Fruit fly (Drosophila melanogaster) whole organism, embryonic: Measurements from ENCODE around the gene CG33702.

ENCODE experiments used
- Asciz ChIP-seq: fragments of 200-800 bp; sonication (Bioruptor generic); optimal IDR thresholded peaks from 2 replicates; lab custom pipeline; 2017; ENCODE audit warnings: missing biosample characterization, mild to moderate bottlenecking, missing genetic modification characterization, missing genetic modification reagents
- Atf3 ChIP-seq: fragments of 200-800 bp; sonication (Bioruptor generic); optimal IDR thresholded peaks from 3 replicates; lab custom pipeline; 2016; ENCODE audit warnings: missing biosample characterization, missing genetic modification characterization
- BtbVII ChIP-seq: fragments of 200-800 bp; sonication (Bioruptor generic); optimal IDR thresholded peaks from 3 replicates; lab custom pipeline; 2017; ENCODE audit warnings: missing biosample characterization, mild to moderate bottlenecking, missing genetic modification characterization
- CG10321 ChIP-seq: fragments of 200-800 bp; sonication (Bioruptor generic); IDR thresholded peaks from 2 replicates; pipeline ENCODE4 v1.3.6; 2022; ENCODE audit warnings: missing biosample characterization, missing genetic modification characterization
- CG10431 ChIP-seq: fragments of 200-800 bp; sonication (Bioruptor generic); optimal IDR thresholded peaks from 3 replicates; lab custom pipeline; 2018; ENCODE audit warnings: missing biosample characterization, mild to moderate bottlenecking, missing genetic modification characterization
- CG1603 ChIP-seq: fragments of 200-800 bp; sonication (Bioruptor generic); optimal IDR thresholded peaks from 2 replicates; lab custom pipeline; 2019; ENCODE audit warnings: missing biosample characterization, mild to moderate bottlenecking, missing genetic modification characterization, moderate library complexity
- CG17186 ChIP-seq: fragments of 200-800 bp; sonication (Bioruptor generic); optimal IDR thresholded peaks from 3 replicates; lab custom pipeline; 2017; ENCODE audit warnings: missing biosample characterization, missing genetic modification reagents, missing genetic modification characterization
- CG17328 ChIP-seq: fragments of 200-800 bp; sonication (Bioruptor generic); IDR thresholded peaks from 2 replicates; pipeline ENCODE4 v1.3.6; 2022; ENCODE audit warnings: missing biosample characterization, missing genetic modification characterization
- CG17359 ChIP-seq: fragments of 200-800 bp; sonication (Bioruptor generic); optimal IDR thresholded peaks from 3 replicates; lab custom pipeline; 2018; ENCODE audit warnings: missing biosample characterization, mild to moderate bottlenecking, missing genetic modification characterization, moderate library complexity
- CG33213 ChIP-seq: fragments of 200-800 bp; sonication (Bioruptor generic); optimal IDR thresholded peaks from 3 replicates; lab custom pipeline; 2016; ENCODE audit warnings: missing biosample characterization, missing genetic modification characterization
- CG34224 ChIP-seq: fragments of 200-800 bp; sonication (Bioruptor generic); IDR thresholded peaks from 3 replicates; pipeline ENCODE4 v1.3.6; 2022; ENCODE audit warnings: missing biosample characterization, missing genetic modification characterization; ENCODE audit not compliant: partially characterized antibody
- CG4282 ChIP-seq: fragments of 200-800 bp; sonication (Bioruptor generic); optimal IDR thresholded peaks from 2 replicates; lab custom pipeline; 2016; ENCODE audit warnings: missing biosample characterization, missing genetic modification characterization
- CG4424 ChIP-seq: fragments of 200-800 bp; sonication (Bioruptor generic); optimal IDR thresholded peaks from 3 replicates; lab custom pipeline; 2016; ENCODE audit warnings: missing biosample characterization, missing genetic modification characterization
- CG6272 ChIP-seq: fragments of 200-800 bp; sonication (Bioruptor generic); IDR thresholded peaks from 2 replicates; pipeline ENCODE4 v1.3.6; 2022; ENCODE audit warnings: missing biosample characterization, missing genetic modification characterization
- CG6683 ChIP-seq: fragments of 200-800 bp; sonication (Bioruptor generic); optimal IDR thresholded peaks from 2 replicates; lab custom pipeline; 2017; ENCODE audit warnings: missing biosample characterization, mild to moderate bottlenecking, missing genetic modification characterization, missing genetic modification reagents
- CG6765 ChIP-seq: fragments of 200-800 bp; sonication (Bioruptor generic); optimal IDR thresholded peaks from 3 replicates; lab custom pipeline; 2017; ENCODE audit warnings: missing biosample characterization, mild to moderate bottlenecking, missing genetic modification characterization
- CG6791 ChIP-seq: fragments of 200-800 bp; sonication (Bioruptor generic); IDR thresholded peaks from 3 replicates; pipeline ENCODE4 v1.3.6; 2022; ENCODE audit warnings: missing biosample characterization, missing genetic modification characterization; ENCODE audit not compliant: partially characterized antibody
- CG8388 ChIP-seq: fragments of 200-800 bp; sonication (Bioruptor generic); optimal IDR thresholded peaks from 2 replicates; lab custom pipeline; 2019; ENCODE audit warnings: missing biosample characterization, mild to moderate bottlenecking, missing genetic modification characterization, moderate library complexity
- Dfd ChIP-seq, 2 experiments: fragments of >200 bp; optimal IDR thresholded peaks; 2 replicates each; lab custom pipeline; 2017; ENCODE audit warnings: missing biosample characterization in 2 of 2, missing genetic modification characterization in 2 of 2
- ERR ChIP-seq: fragments of 200-800 bp; sonication (Bioruptor generic); optimal IDR thresholded peaks from 2 replicates; lab custom pipeline; 2016; ENCODE audit warnings: missing biosample characterization, missing genetic modification characterization
- Elba2 ChIP-seq: fragments of 200-800 bp; sonication (Bioruptor generic); optimal IDR thresholded peaks from 3 replicates; lab custom pipeline; 2016; ENCODE audit warnings: missing biosample characterization, missing genetic modification characterization
- HLH4C ChIP-seq: fragments of 200-800 bp; sonication (Bioruptor generic); IDR thresholded peaks from 3 replicates; pipeline ENCODE4 v1.3.6; 2022; ENCODE audit warnings: missing biosample characterization, missing genetic modification characterization; ENCODE audit not compliant: partially characterized antibody
- HLHmδ ChIP-seq: fragments of 200-800 bp; sonication (Bioruptor generic); optimal IDR thresholded peaks from 2 replicates; lab custom pipeline; 2018; ENCODE audit warnings: missing biosample characterization, mild to moderate bottlenecking, missing genetic modification characterization, moderate library complexity
- Hey ChIP-seq: fragments of 200-800 bp; sonication (Bioruptor generic); optimal IDR thresholded peaks from 3 replicates; lab custom pipeline; 2018; ENCODE audit warnings: missing biosample characterization, mild to moderate bottlenecking, missing genetic modification characterization
- HmgD ChIP-seq: fragments of 200-800 bp; sonication (Bioruptor generic); optimal IDR thresholded peaks from 3 replicates; lab custom pipeline; 2016; ENCODE audit warnings: missing biosample characterization, missing genetic modification characterization
- Hmr ChIP-seq: fragments of 200-800 bp; sonication (Bioruptor generic); optimal IDR thresholded peaks from 3 replicates; lab custom pipeline; 2017; ENCODE audit warnings: mild to moderate bottlenecking, missing biosample characterization, missing genetic modification reagents, missing genetic modification characterization
- Lhr ChIP-seq: fragments of 200-800 bp; sonication (Bioruptor generic); optimal IDR thresholded peaks from 3 replicates; lab custom pipeline; 2017; ENCODE audit warnings: mild to moderate bottlenecking, missing biosample characterization, missing genetic modification reagents, missing genetic modification characterization
- MTF-1 ChIP-seq: fragments of 200-800 bp; sonication (Bioruptor generic); optimal IDR thresholded peaks from 2 replicates; lab custom pipeline; 2018; ENCODE audit warnings: missing biosample characterization, mild to moderate bottlenecking, missing genetic modification characterization, borderline replicate concordance
- Oli ChIP-seq: fragments of 200-800 bp; sonication (Bioruptor generic); optimal IDR thresholded peaks from 2 replicates; lab custom pipeline; 2018; ENCODE audit warnings: missing biosample characterization, mild to moderate bottlenecking, missing genetic modification characterization, moderate library complexity
- Opbp ChIP-seq: fragments of 200-800 bp; sonication (Bioruptor generic); IDR thresholded peaks from 3 replicates; pipeline ENCODE4 v1.3.6; 2022; ENCODE audit warnings: missing biosample characterization, missing genetic modification characterization; ENCODE audit not compliant: partially characterized antibody
- Ravus ChIP-seq: fragments of 200-800 bp; sonication (Bioruptor generic); IDR thresholded peaks from 2 replicates; pipeline ENCODE4 v1.3.6; 2022; ENCODE audit warnings: missing biosample characterization, missing genetic modification characterization
- Scr ChIP-seq: fragments of 200-800 bp; sonication (Bioruptor generic); IDR thresholded peaks from 2 replicates; pipeline ENCODE4 v1.3.6; 2022; ENCODE audit warnings: missing biosample characterization, missing genetic modification characterization; ENCODE audit not compliant: partially characterized antibody
- Sry-β ChIP-seq: fragments of 200-800 bp; sonication (Bioruptor generic); optimal IDR thresholded peaks from 2 replicates; lab custom pipeline; 2018; ENCODE audit warnings: missing biosample characterization, mild to moderate bottlenecking, missing genetic modification characterization, moderate library complexity
- abd-A ChIP-seq: fragments of 200-800 bp; sonication (Bioruptor generic); optimal IDR thresholded peaks from 3 replicates; lab custom pipeline; 2019; ENCODE audit warnings: missing biosample characterization, mild to moderate bottlenecking, missing genetic modification characterization, moderate library complexity
- ap ChIP-seq: fragments of 200-800 bp; sonication (Bioruptor generic); IDR thresholded peaks from 2 replicates; pipeline ENCODE4 v1.3.6; 2022; ENCODE audit warnings: missing biosample characterization, missing genetic modification characterization
- bowl ChIP-seq: fragments of 200-800 bp; sonication (Bioruptor generic); IDR thresholded peaks from 2 replicates; pipeline ENCODE4 v1.3.6; 2022; ENCODE audit warnings: missing biosample characterization, missing genetic modification characterization
- chif ChIP-seq, 2 experiments: fragments of 200-800 bp; sonication (Bioruptor generic); optimal IDR thresholded peaks; 3 replicates each; lab custom pipeline; 2016; ENCODE audit warnings: missing biosample characterization in 2 of 2, missing genetic modification characterization in 2 of 2
- da ChIP-seq: fragments of 200-800 bp; sonication (Bioruptor generic); optimal IDR thresholded peaks from 2 replicates; lab custom pipeline; 2016; ENCODE audit warnings: missing biosample characterization, missing genetic modification characterization
- dysf ChIP-seq: fragments of 200-800 bp; sonication (Bioruptor generic); IDR thresholded peaks from 3 replicates; pipeline ENCODE4 v1.3.6; 2022; ENCODE audit warnings: missing biosample characterization, missing genetic modification characterization
- eve ChIP-seq, 2 experiments: fragments of >200 bp; optimal IDR thresholded peaks; 2 replicates each; lab custom pipeline; 2017; ENCODE audit warnings: missing biosample characterization in 2 of 2, missing genetic modification characterization in 2 of 2
- gro ChIP-seq: fragments of 200-800 bp; sonication (Bioruptor generic); optimal IDR thresholded peaks from 2 replicates; lab custom pipeline; 2016; ENCODE audit warnings: missing biosample characterization, missing genetic modification characterization
- jigr1 ChIP-seq: fragments of 200-800 bp; sonication (Bioruptor generic); IDR thresholded peaks from 3 replicates; pipeline ENCODE4 v1.3.6; 2022; ENCODE audit warnings: missing biosample characterization, missing genetic modification characterization
- kni ChIP-seq: fragments of 200-800 bp; sonication (Bioruptor generic); optimal IDR thresholded peaks from 3 replicates; lab custom pipeline; 2017; ENCODE audit warnings: mild to moderate bottlenecking, missing biosample characterization, missing genetic modification reagents, missing genetic modification characterization
- lmd ChIP-seq: fragments of 200-800 bp; sonication (Bioruptor generic); IDR thresholded peaks from 2 replicates; pipeline ENCODE4 v1.3.6; 2022; ENCODE audit warnings: missing biosample characterization, missing genetic modification characterization
- pho ChIP-seq: fragments of 200-800 bp; sonication (Bioruptor generic); optimal IDR thresholded peaks from 2 replicates; lab custom pipeline; 2016; ENCODE audit warnings: missing biosample characterization, missing genetic modification characterization
- slp2 ChIP-seq: fragments of 200-800 bp; sonication (Bioruptor generic); optimal IDR thresholded peaks from 2 replicates; lab custom pipeline; 2016; ENCODE audit warnings: missing biosample characterization, missing genetic modification characterization
- ssp ChIP-seq: fragments of 200-800 bp; sonication (Bioruptor generic); IDR thresholded peaks from 2 replicates; pipeline ENCODE4 v1.3.6; 2022; ENCODE audit warnings: missing biosample characterization, missing genetic modification characterization
- ttk ChIP-seq: fragments of 200-800 bp; sonication (Bioruptor generic); IDR thresholded peaks from 2 replicates; pipeline ENCODE4 v2.1.2; 2022; ENCODE audit warnings: missing biosample characterization, missing genetic modification characterization
- twi ChIP-seq: fragments of 200-800 bp; optimal IDR thresholded peaks from 2 replicates; lab custom pipeline; 2019; ENCODE audit warnings: missing biosample characterization, mild to moderate bottlenecking, missing genetic modification characterization, moderate library complexity
- yki ChIP-seq: fragments of >200 bp; optimal IDR thresholded peaks from 3 replicates; lab custom pipeline; 2018

CG33702 gene

DNA sequence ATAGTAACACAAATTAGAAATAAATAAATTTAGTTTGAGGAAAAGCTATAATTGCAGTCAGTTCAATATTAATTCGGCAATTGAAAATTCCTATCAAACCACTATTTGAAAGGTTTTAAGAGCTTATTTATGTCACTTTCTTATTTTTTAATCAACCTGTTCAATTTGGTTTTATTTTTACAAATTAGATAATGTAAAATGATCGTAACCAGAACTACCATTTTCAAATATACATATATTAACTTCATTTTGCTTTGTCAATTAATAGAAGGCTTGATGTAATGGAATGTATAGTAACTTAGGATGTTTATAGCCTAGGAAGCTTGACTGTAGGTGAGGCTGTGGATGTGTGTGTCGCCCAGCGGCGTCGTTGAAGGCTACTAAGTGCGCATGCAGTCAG lies 46.6 kb downstream of the CG33702 start (continued):
- TF ChIP-seq dysf = no peak
- no peak for TF ChIP-seq eve (GFP tag; optimal IDR thresholded peaks at IDR 0.05; lab: Kevin White, UChicago)
- TF ChIP-seq Oli = peak; percentile 48
- TF ChIP-seq CG4282 (GFP tag; lab: Kevin White, UChicago) = no peak
- TF ChIP-seq Opbp (GFP tag; lab: Robert Waterston, UW) = no peak
- no peak for TF ChIP-seq jigr1 (GFP tag; lab: Robert Waterston, UW)
- no peak for TF ChIP-seq ssp (GFP tag; lab: Robert Waterston, UW)
- TF ChIP-seq CG17328 (GFP tag; lab: Robert Waterston, UW) = no peak
- TF ChIP-seq bowl (GFP tag; lab: Robert Waterston, UW) = no peak
- no peak for TF ChIP-seq Scr (GFP tag; lab: Robert Waterston, UW)
- no peak for TF ChIP-seq CG10321 (GFP tag; lab: Robert Waterston, UW)
- no peak for TF ChIP-seq kni (GFP tag; lab: Kevin White, UChicago)
- no peak for TF ChIP-seq ap (GFP tag; lab: Robert Waterston, UW)
- TF ChIP-seq slp2 (GFP tag; lab: Kevin White, UChicago) = no peak
- TF ChIP-seq gro (GFP tag; lab: Kevin White, UChicago) = no peak
- TF ChIP-seq Asciz (GFP tag; lab: Kevin White, UChicago) = peak; percentile 7
- no peak for TF ChIP-seq CG1603
- TF ChIP-seq CG17359 (tag; lab: Kevin White, UChicago) = peak; percentile 4
- no peak for TF ChIP-seq ERR (GFP tag; lab: Kevin White, UChicago)
- no peak for TF ChIP-seq twi (tag; lab: Kevin White, UChicago)
- peak; percentile 29 for TF ChIP-seq CG6765 (GFP tag; lab: Kevin White, UChicago)
- no peak for TF ChIP-seq Dfd (GFP tag; optimal IDR thresholded peaks at IDR 0.05; lab: Kevin White, UChicago)
- no peak for TF ChIP-seq Elba2 (GFP tag; lab: Kevin White, UChicago)
- TF ChIP-seq abd-A = no peak
- TF ChIP-seq Sry-β (GFP tag; lab: Kevin White, UChicago) = no peak
- TF ChIP-seq lmd (GFP tag; lab: Robert Waterston, UW) = no peak
- TF ChIP-seq HmgD (GFP tag; lab: Kevin White, UChicago) = no peak
- no peak for TF ChIP-seq HLHmδ
- TF ChIP-seq chif (GFP tag; optimal IDR thresholded peaks at IDR 0.05; lab: Kevin White, UChicago) = no peak
- no peak for TF ChIP-seq CG17186 (GFP tag; lab: Kevin White, UChicago)
- no peak for TF ChIP-seq Ravus (GFP tag; lab: Robert Waterston, UW)
- no peak for TF ChIP-seq Hey (tag; lab: Kevin White, UChicago)
- TF ChIP-seq ttk (GFP tag; lab: Robert Waterston, UW) = no peak
- TF ChIP-seq CG10431 (GFP tag; lab: Kevin White, UChicago) = no peak
- TF ChIP-seq pho (GFP tag; lab: Kevin White, UChicago) = peak; percentile 25
- no peak for TF ChIP-seq CG6791 (GFP tag; lab: Robert Waterston, UW)
- TF ChIP-seq da (GFP tag; lab: Kevin White, UChicago) = no peak
- TF ChIP-seq CG6272 (GFP tag; lab: Robert Waterston, UW) = no peak
- TF ChIP-seq Atf3 = no peak
- no peak for TF ChIP-seq CG8388 (GFP tag; lab: Kevin White, UChicago)
- TF ChIP-seq Hmr (GFP tag; lab: Kevin White, UChicago) = peak; percentile 32
- no peak for TF ChIP-seq CG33213
- TF ChIP-seq CG6683 = no peak
- no peak for TF ChIP-seq Lhr (GFP tag; lab: Kevin White, UChicago)
- TF ChIP-seq MTF-1 (GFP tag; lab: Kevin White, UChicago) = no peak
- TF ChIP-seq yki (lab: Kevin White, UChicago) = no peak
- peak; percentile 12 for TF ChIP-seq CG4424
- no peak for TF ChIP-seq HLH4C (GFP tag; lab: Robert Waterston, UW)
- no peak for TF ChIP-seq BtbVII (GFP tag; lab: Kevin White, UChicago)
- no peak for TF ChIP-seq CG34224 (GFP tag; lab: Robert Waterston, UW)
